Fruit fly (Drosophila melanogaster) whole organism, larva: Measurements from ENCODE around the gene CG14456.

Experiments used
- noc ChIP-seq: fragments of 200-800 bp; sonication (Bioruptor generic); optimal IDR thresholded peaks from 3 replicates; lab custom pipeline; 2019; ENCODE audit warnings: missing biosample characterization, mild to moderate bottlenecking, missing genetic modification characterization, moderate library complexity

CG14456 gene

DNA sequence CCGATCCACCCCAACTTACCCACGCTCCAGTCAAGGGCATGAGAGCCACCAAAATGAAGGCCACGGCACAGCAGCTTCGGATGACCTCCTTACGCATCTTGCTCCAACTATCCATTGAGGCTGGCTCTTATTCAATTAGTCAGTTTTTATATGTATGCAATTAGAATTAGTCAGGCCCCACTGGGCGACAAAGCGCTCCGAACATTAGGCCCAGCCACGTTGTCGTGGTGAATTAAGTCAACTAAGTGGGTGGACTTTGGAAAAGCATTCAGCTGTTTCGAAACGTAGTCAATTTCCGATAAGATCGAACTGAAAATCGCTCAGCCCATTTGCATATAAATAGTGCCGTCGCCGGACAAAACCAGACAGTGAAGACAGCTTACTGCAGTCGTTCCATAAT is at the start of gene CG14456, which contains the start of gene CG14455:
Gene CG14456, plus strand, starts transcription at position 236 of the 400 bp plus-strand sequence.
Gene CG14455, minus strand, starts transcription at position 101 of the 400 bp plus-strand sequence.
- no peak for TF ChIP-seq noc (tag; lab: Kevin White, UChicago)

dm6 chr3L:22637866-22638534 is 49.0 kb upstream of the CG14456 start, which contains the start of gene CG14459:
CG14459 (minus strand) TSS chr3L:22637916.
- TF ChIP-seq noc (tag; lab: Kevin White, UChicago): no peak

DNA sequence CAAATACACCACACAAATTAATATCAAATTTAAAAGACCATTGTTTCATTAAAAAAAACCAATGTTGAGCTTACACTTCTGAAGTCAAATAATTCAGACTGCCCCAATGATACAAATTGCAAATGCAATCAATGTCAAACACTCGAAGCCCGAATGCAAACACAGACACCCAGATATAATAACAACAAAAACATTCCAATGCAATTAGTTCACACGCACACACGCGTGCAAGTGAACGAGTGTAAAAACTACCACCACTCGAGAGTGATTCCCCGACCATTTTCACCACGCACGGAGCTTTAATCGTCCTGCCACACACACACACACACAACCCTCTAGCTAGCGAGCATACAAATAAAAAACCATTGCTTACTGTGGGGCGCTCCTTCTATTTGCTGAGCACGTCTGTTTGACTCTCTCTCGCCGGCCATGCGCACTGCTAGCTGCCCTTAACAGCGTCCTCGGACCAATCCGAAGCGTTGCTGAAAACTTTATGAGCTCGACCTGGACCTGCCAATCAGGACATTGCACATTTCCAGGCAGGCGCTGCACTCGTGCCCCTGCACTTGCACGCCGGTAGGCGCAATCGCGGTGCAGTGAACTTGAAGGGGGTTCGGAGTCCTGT is 44.6 kb upstream of the CG14456 start:
- no peak for TF ChIP-seq noc (tag; lab: Kevin White, UChicago)

DNA sequence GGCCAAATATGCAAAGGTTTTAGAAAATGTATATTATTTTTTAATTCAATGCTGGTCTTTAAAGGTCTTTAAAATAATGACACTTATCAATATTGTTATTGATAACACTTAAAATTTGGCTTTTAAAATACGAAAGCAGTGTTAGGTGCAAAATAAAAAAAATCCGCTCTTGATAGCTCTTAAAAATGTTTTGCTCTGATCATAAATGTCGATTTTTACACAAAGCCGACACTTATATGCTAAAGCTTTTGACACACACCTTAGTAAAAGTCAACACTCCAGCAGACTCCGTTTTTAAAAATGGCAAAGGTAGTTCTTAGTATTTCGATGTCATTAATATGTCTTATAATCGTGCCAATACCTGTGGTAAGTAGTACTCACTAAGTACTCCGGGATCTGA is 41.7 kb upstream of the CG14456 start, which contains the start of gene CG33766:
Gene CG33766, plus strand, starts transcription at position 301 of the 400 bp plus-strand sequence.
- TF ChIP-seq noc (tag; lab: Kevin White, UChicago): no peak

DNA sequence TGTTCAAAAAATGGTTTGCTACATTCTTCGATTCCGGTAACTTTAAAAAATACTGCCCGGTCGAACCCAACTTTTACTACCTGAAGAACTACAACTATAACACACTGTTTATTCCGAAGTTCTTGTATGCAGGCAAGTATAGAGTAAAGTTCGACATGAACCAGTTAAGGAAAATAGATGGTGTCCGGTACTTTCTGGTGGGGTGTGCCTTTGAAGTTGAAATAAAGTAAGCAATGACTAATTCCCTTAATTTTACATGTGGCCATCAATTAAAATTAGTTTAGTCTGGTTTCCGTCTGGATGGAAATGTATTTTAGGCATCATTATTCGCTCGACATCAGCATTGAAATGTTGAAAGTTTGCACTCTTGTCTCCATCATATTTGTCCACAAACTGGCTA is 41.0 kb upstream of the CG14456 start, which contains the start of gene CG33767:
Gene CG33767, plus strand, starts transcription at position 301 of the 400 bp plus-strand sequence.
- no peak for TF ChIP-seq noc (tag; lab: Kevin White, UChicago)

- no peak for TF ChIP-seq noc (tag; lab: Kevin White, UChicago)
These were observed 40.2 kb upstream of the CG14456 start, which contains the start of gene CG33768 for dm6 chr3L:22646863-22647262. CG33768 (plus strand) TSS chr3L:22647163.

DNA sequence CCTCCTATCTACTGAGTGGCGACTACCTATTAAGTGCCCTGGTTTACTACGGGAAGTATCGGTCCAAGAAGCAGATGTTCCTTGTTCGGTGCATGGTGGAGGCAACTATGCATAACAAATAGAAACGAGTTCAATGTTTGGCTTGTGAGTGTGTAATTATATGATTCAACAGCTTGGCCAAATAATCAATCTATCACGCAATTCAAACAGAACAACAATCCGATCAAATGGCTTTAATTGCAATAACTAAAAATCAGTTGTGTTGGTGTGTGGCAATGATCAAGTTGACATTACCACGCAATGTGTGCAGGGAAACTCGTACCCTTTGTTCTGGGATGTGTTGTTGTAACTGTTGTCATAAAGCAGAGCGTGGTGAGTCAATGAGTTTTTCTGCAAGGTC is 39.4 kb upstream of the CG14456 start, which contains the start of gene CG33769:
Gene CG33769, plus strand, starts transcription at position 301 of the 400 bp plus-strand sequence.
- TF ChIP-seq noc (tag; lab: Kevin White, UChicago): no peak

- no peak for TF ChIP-seq noc (tag; lab: Kevin White, UChicago)
These were observed 38.6 kb upstream of the CG14456 start, which contains the start of gene CG33770 for dm6 chr3L:22648372-22648771. CG33770 (plus strand) TSS chr3L:22648672.

DNA sequence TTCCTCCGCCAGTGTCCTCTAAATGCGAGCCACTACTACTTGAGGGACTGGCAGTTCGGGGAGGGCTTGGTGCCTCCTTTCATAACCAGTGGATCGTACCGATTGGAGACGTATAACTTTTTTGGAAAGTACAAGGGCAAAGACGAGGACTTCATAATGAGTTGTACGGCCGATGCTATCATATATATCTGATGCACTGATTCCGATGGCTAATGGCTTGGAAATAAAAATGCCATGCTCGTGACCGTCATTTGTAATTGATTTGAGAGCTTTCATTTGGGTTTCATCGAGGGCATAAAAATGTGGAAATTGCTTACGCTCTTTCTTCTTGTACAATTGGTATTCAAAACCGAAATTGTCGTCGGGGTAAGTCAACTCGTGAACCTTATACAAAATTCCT is 37.9 kb upstream of the CG14456 start, which contains the start of gene CG33771:
Gene CG33771, plus strand, starts transcription at position 301 of the 400 bp plus-strand sequence.
- TF ChIP-seq noc (tag; lab: Kevin White, UChicago): no peak

dm6 chr3L:22652425-22652824 is 34.6 kb upstream of the CG14456 start, which contains the start of gene CG33772:
CG33772 (minus strand) TSS chr3L:22652525.
- no peak for TF ChIP-seq noc (tag; lab: Kevin White, UChicago)

DNA sequence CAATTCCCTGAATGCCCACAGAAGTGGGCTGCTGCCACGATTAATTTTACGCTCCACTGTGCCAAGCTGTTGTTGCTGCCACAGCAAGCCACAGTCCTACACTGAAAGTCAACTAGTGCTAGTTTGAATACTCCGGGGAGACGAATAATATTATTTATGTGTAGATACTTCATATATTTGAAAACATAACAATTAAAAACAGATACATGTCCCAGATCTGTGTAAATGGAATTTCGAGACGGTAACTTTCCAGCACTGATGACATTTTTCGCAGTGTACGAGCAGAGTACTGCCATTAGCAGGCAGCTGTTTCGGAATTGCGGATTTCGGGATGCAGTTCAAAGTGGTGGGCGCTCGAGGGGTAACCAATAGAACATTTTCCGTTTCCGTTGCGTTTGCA is 21.9 kb upstream of the CG14456 start:
- TF ChIP-seq noc (tag; lab: Kevin White, UChicago): no peak

dm6 chr3L:22669275-22670006 is 17.6 kb upstream of the CG14456 start, which contains the start of gene Jhbp6:
Jhbp6 (plus strand) TSS chr3L:22669956.
- peak; percentile 15 for TF ChIP-seq noc (tag; lab: Kevin White, UChicago)

dm6 chr3L:22670174-22670573 is 16.8 kb upstream of the CG14456 start:
- no peak for TF ChIP-seq noc (tag; lab: Kevin White, UChicago)

dm6 chr3L:22671699-22672276 is 15.2 kb upstream of the CG14456 start:
- TF ChIP-seq noc (tag; lab: Kevin White, UChicago): peak; percentile 25

- TF ChIP-seq noc (tag; lab: Kevin White, UChicago): no peak
These were observed 6.1 kb upstream of the CG14456 start for dm6 chr3L:22680932-22681331.
